Worm (Caenorhabditis elegans): ENCODE measurements around the gene C25F6.6.

The C25F6.6 gene

ce11 chrX:5429335-5429734 is 21.3 kb downstream of the C25F6.6 start:
- peak; percentile 91 for TF ChIP-seq unc-120 (tag; optimal IDR thresholded peaks at IDR 0.05; ENCODE audit: poor library complexity, severe bottlenecking)
- peak; percentile 98 for TF ChIP-seq nhr-237 (tag; optimal IDR thresholded peaks at IDR 0.05)
- no peak for TF ChIP-seq blmp-1 (tag; optimal IDR thresholded peaks at IDR 0.05)
- no peak for TF ChIP-seq ceh-39 (tag; optimal IDR thresholded peaks at IDR 0.05)
- no peak for TF ChIP-seq sem-2 (GFP tag; optimal IDR thresholded peaks at IDR 0.05)
- TF ChIP-seq ceh-83 (GFP tag; optimal IDR thresholded peaks at IDR 0.05): peak; percentile 79
- peak; percentile 93 for TF ChIP-seq ztf-11 (tag; optimal IDR thresholded peaks at IDR 0.05)
- TF ChIP-seq nhr-76 (tag; optimal IDR thresholded peaks at IDR 0.05): peak; percentile 72
- TF ChIP-seq ceh-43 (GFP tag; optimal IDR thresholded peaks at IDR 0.05): peak; percentile 75
- no peak for TF ChIP-seq zip-8 (tag; optimal IDR thresholded peaks at IDR 0.05)
- no peak for TF ChIP-seq mls-2 (tag; optimal IDR thresholded peaks at IDR 0.05)
- no peak for TF ChIP-seq tbx-8 (GFP tag; optimal IDR thresholded peaks at IDR 0.05)
- no peak for TF ChIP-seq nhr-2 (tag; optimal IDR thresholded peaks at IDR 0.05)
- TF ChIP-seq elt-1 (tag; optimal IDR thresholded peaks at IDR 0.05; ENCODE audit: borderline replicate concordance, insufficient read depth): peak; percentile 71
- peak; percentile 97 for TF ChIP-seq hlh-1 (tag; optimal IDR thresholded peaks at IDR 0.05)
- TF ChIP-seq sptf-1 (tag; optimal IDR thresholded peaks at IDR 0.05): peak; percentile 92
- peak; percentile 40 for TF ChIP-seq nhr-28 (tag; optimal IDR thresholded peaks at IDR 0.05)
- peak; percentile 95 for TF ChIP-seq drap-1 (GFP tag; optimal IDR thresholded peaks at IDR 0.05)
- TF ChIP-seq unc-62 (GFP tag; optimal IDR thresholded peaks at IDR 0.05): peak; percentile 94
- TF ChIP-seq M03D4.4 (tag; optimal IDR thresholded peaks at IDR 0.05): peak; percentile 72
- TF ChIP-seq nhr-12 (tag; optimal IDR thresholded peaks at IDR 0.05): peak; percentile 96
- peak; percentile 76 for TF ChIP-seq unc-39 (tag; optimal IDR thresholded peaks at IDR 0.05)
- peak; percentile 92 for TF ChIP-seq ces-1 (GFP tag; optimal IDR thresholded peaks at IDR 0.05)
- peak; percentile 94 for TF ChIP-seq elt-3 (tag; optimal IDR thresholded peaks at IDR 0.05)
- TF ChIP-seq pha-4 (tag; optimal IDR thresholded peaks at IDR 0.05): peak; percentile 99
- no peak for TF ChIP-seq bed-3 (GFP tag; optimal IDR thresholded peaks at IDR 0.05)
- TF ChIP-seq cnd-1 (tag; optimal IDR thresholded peaks at IDR 0.05): peak; percentile 91
- TF ChIP-seq lin-32 (GFP tag; optimal IDR thresholded peaks at IDR 0.05): peak; percentile 88
- TF ChIP-seq snpc-4 (tag; optimal IDR thresholded peaks at IDR 0.05): no peak
- no peak for TF ChIP-seq flh-1 (GFP tag; optimal IDR thresholded peaks at IDR 0.05)
- TF ChIP-seq lin-13 (tag; optimal IDR thresholded peaks at IDR 0.05): peak; percentile 81
- TF ChIP-seq mab-5 (tag; optimal IDR thresholded peaks at IDR 0.05): no peak
- TF ChIP-seq ham-2 (GFP tag; optimal IDR thresholded peaks at IDR 0.05): peak; percentile 84
- TF ChIP-seq lsy-2 (tag; optimal IDR thresholded peaks at IDR 0.05): no peak
- peak; percentile 94 for TF ChIP-seq mep-1 (tag; optimal IDR thresholded peaks at IDR 0.05)

- no peak for TF ChIP-seq pha-4 (tag; optimal IDR thresholded peaks at IDR 0.05)
- no peak for TF ChIP-seq ces-1 (GFP tag; optimal IDR thresholded peaks at IDR 0.05)
- TF ChIP-seq mep-1 (tag; optimal IDR thresholded peaks at IDR 0.05): no peak
- TF ChIP-seq ztf-11 (tag; optimal IDR thresholded peaks at IDR 0.05): no peak
- no peak for TF ChIP-seq elt-3 (tag; optimal IDR thresholded peaks at IDR 0.05)
- no peak for TF ChIP-seq hlh-1 (tag; optimal IDR thresholded peaks at IDR 0.05)
- no peak for TF ChIP-seq nhr-12 (tag; optimal IDR thresholded peaks at IDR 0.05)
- TF ChIP-seq zip-8 (tag; optimal IDR thresholded peaks at IDR 0.05): no peak
- TF ChIP-seq sem-2 (GFP tag; optimal IDR thresholded peaks at IDR 0.05): no peak
- TF ChIP-seq tbx-8 (GFP tag; optimal IDR thresholded peaks at IDR 0.05): no peak
- no peak for TF ChIP-seq ceh-83 (GFP tag; optimal IDR thresholded peaks at IDR 0.05)
- TF ChIP-seq ceh-43 (GFP tag; optimal IDR thresholded peaks at IDR 0.05): no peak
- no peak for TF ChIP-seq blmp-1 (tag; optimal IDR thresholded peaks at IDR 0.05)
- no peak for TF ChIP-seq bed-3 (GFP tag; optimal IDR thresholded peaks at IDR 0.05)
- TF ChIP-seq cnd-1 (tag; optimal IDR thresholded peaks at IDR 0.05): no peak
- no peak for TF ChIP-seq mab-5 (tag; optimal IDR thresholded peaks at IDR 0.05)
- TF ChIP-seq flh-1 (GFP tag; optimal IDR thresholded peaks at IDR 0.05): no peak
These were observed 36.4 kb downstream of the C25F6.6 start, which contains the start of gene C41A3.2 for ce11 chrX:5414250-5414649. C41A3.2 (minus strand) TSS chrX:5414350.

- TF ChIP-seq zip-8 (tag; optimal IDR thresholded peaks at IDR 0.05): no peak
- no peak for TF ChIP-seq sem-2 (GFP tag; optimal IDR thresholded peaks at IDR 0.05)
- no peak for TF ChIP-seq mep-1 (tag; optimal IDR thresholded peaks at IDR 0.05)
- TF ChIP-seq elt-3 (tag; optimal IDR thresholded peaks at IDR 0.05): no peak
- no peak for TF ChIP-seq ceh-39 (tag; optimal IDR thresholded peaks at IDR 0.05)
- no peak for TF ChIP-seq nhr-76 (tag; optimal IDR thresholded peaks at IDR 0.05)
- no peak for TF ChIP-seq lin-13 (tag; optimal IDR thresholded peaks at IDR 0.05)
- TF ChIP-seq lsy-2 (tag; optimal IDR thresholded peaks at IDR 0.05): no peak
- TF ChIP-seq nhr-28 (tag; optimal IDR thresholded peaks at IDR 0.05): no peak
- TF ChIP-seq M03D4.4 (tag; optimal IDR thresholded peaks at IDR 0.05): no peak
- no peak for TF ChIP-seq nhr-12 (tag; optimal IDR thresholded peaks at IDR 0.05)
- TF ChIP-seq pha-4 (tag; optimal IDR thresholded peaks at IDR 0.05): no peak
- no peak for TF ChIP-seq nhr-2 (tag; optimal IDR thresholded peaks at IDR 0.05)
- TF ChIP-seq ces-1 (GFP tag; optimal IDR thresholded peaks at IDR 0.05): no peak
- no peak for TF ChIP-seq ceh-83 (GFP tag; optimal IDR thresholded peaks at IDR 0.05)
- no peak for TF ChIP-seq nhr-237 (tag; optimal IDR thresholded peaks at IDR 0.05)
- no peak for TF ChIP-seq unc-39 (tag; optimal IDR thresholded peaks at IDR 0.05)
- no peak for TF ChIP-seq cnd-1 (tag; optimal IDR thresholded peaks at IDR 0.05)
These were observed 37.1 kb downstream of the C25F6.6 start, which contains the start of gene pks-1 for ce11 chrX:5413510-5413909. pks-1 (plus strand) TSS chrX:5413810.

All from whole organism, mixed stage, embryonic.